Fruit fly (Drosophila melanogaster) whole organism, wandering third instar larva: ENCODE measurements around the gene CG34117.
A peak's percentile ranks its signal among the peaks of the same experiment; 100 is the strongest.

ENCODE experiments used
- Abd-B ChIP-seq: fragments of >200 bp; optimal IDR thresholded peaks from 2 replicates; lab custom pipeline; 2017; ENCODE audit warnings: missing biosample characterization, missing genetic modification characterization
- CG32264 ChIP-seq: fragments of 200-800 bp; sonication (Bioruptor generic); optimal IDR thresholded peaks from 2 replicates; lab custom pipeline; 2016; ENCODE audit warnings: missing biosample characterization, missing genetic modification characterization
- CG9705 ChIP-seq: fragments of 200-800 bp; sonication (Bioruptor generic); optimal IDR thresholded peaks from 2 replicates; lab custom pipeline; 2018; ENCODE audit warnings: missing biosample characterization, mild to moderate bottlenecking, missing genetic modification characterization
- CrebA ChIP-seq: fragments of 200-800 bp; sonication (Bioruptor generic); optimal IDR thresholded peaks from 2 replicates; lab custom pipeline; 2016; ENCODE audit warnings: missing biosample characterization, mild to moderate bottlenecking, missing genetic modification characterization, borderline replicate concordance
- Dfd ChIP-seq: fragments of >200 bp; optimal IDR thresholded peaks from 2 replicates; lab custom pipeline; 2017; ENCODE audit warnings: missing biosample characterization, missing genetic modification characterization
- Dif ChIP-seq: fragments of 200-275, 200-300 bp; sonication (Bioruptor generic); optimal IDR thresholded peaks from 2 replicates; lab custom pipeline; 2018; ENCODE audit warnings: missing biosample characterization, missing genetic modification characterization; ENCODE audit not compliant: partially characterized antibody
- HLH106 ChIP-seq: fragments of 200-800 bp; optimal IDR thresholded peaks from 3 replicates; lab custom pipeline; 2019; ENCODE audit warnings: missing biosample characterization, mild to moderate bottlenecking, missing genetic modification characterization, moderate library complexity
- Hnf4 ChIP-seq: fragments of 200-800 bp; sonication (Bioruptor generic); optimal IDR thresholded peaks from 2 replicates; lab custom pipeline; 2016; ENCODE audit warnings: missing biosample characterization, mild to moderate bottlenecking, missing genetic modification characterization
- Hr78 ChIP-seq: fragments of >200 bp; optimal IDR thresholded peaks from 2 replicates; lab custom pipeline; 2017; ENCODE audit warnings: missing biosample characterization, missing genetic modification characterization
- Hr83 ChIP-seq: fragments of 200-300 bp; sonication (Bioruptor generic); optimal IDR thresholded peaks from 2 replicates; lab custom pipeline; 2016; ENCODE audit warnings: missing biosample characterization, mild to moderate bottlenecking, missing genetic modification characterization, moderate library complexity; ENCODE audit not compliant: poor library complexity, severe bottlenecking
- Mio ChIP-seq: sonication (Bioruptor generic); optimal IDR thresholded peaks from 2 replicates; lab custom pipeline; 2016; ENCODE audit warnings: missing biosample characterization, missing genetic modification characterization
- N ChIP-seq: fragments of >200 bp; optimal IDR thresholded peaks from 2 replicates; lab custom pipeline; 2018; ENCODE audit warnings: missing biosample characterization, missing external identifiers, missing genetic modification characterization
- Rel ChIP-seq, 2 experiments: fragments of 200-800 bp; sonication (Bioruptor generic) in 1 of 2; optimal IDR thresholded peaks; 2 replicates in 1 of 2; 3 replicates in 1 of 2; lab custom pipeline; 2016 to 2019; ENCODE audit warnings: mild to moderate bottlenecking in 2 of 2, missing biosample characterization in 2 of 2, missing genetic modification characterization in 2 of 2, moderate library complexity in 1 of 2
- Vsx2 ChIP-seq: fragments of 200-300, 225-300 bp; sonication (Bioruptor generic); optimal IDR thresholded peaks from 2 replicates; lab custom pipeline; 2018; ENCODE audit warnings: missing biosample characterization, missing genetic modification characterization; ENCODE audit not compliant: partially characterized antibody
- br ChIP-seq: fragments of 200-800 bp; sonication (Bioruptor generic); optimal IDR thresholded peaks from 2 replicates; lab custom pipeline; 2016; ENCODE audit warnings: missing biosample characterization, missing genetic modification characterization
- brk ChIP-seq: fragments of 200-800 bp; sonication (Bioruptor generic); optimal IDR thresholded peaks from 2 replicates; lab custom pipeline; 2016; ENCODE audit warnings: missing biosample characterization, mild to moderate bottlenecking, missing genetic modification characterization
- dl ChIP-seq, 2 experiments: fragments of 175-275, 200-275 bp in 1 of 2; fragments of 200-275 bp in 1 of 2; sonication (Bioruptor generic); optimal IDR thresholded peaks; lab custom pipeline; 2018; ENCODE audit warnings: mild to moderate bottlenecking in 2 of 2, missing biosample characterization in 2 of 2, missing genetic modification characterization in 2 of 2, moderate library complexity in 2 of 2; ENCODE audit not compliant: partially characterized antibody in 2 of 2, insufficient read depth in 1 of 2
- dsf ChIP-seq: sonication (Bioruptor generic); optimal IDR thresholded peaks from 2 replicates; lab custom pipeline; 2016; ENCODE audit warnings: missing biosample characterization, missing genetic modification characterization, borderline replicate concordance
- foxo ChIP-seq, 2 experiments: fragments of 200-800 bp; sonication (Bioruptor generic); optimal IDR thresholded peaks; 2 replicates in 1 of 2; 3 replicates in 1 of 2; lab custom pipeline; 2016 to 2017; ENCODE audit warnings: missing biosample characterization in 2 of 2, missing genetic modification characterization in 2 of 2
- fru ChIP-seq: fragments of 200-800 bp; sonication (Bioruptor generic); optimal IDR thresholded peaks from 3 replicates; lab custom pipeline; 2016; ENCODE audit warnings: missing biosample characterization, mild to moderate bottlenecking, missing genetic modification characterization
- h ChIP-seq: fragments of 200-800 bp; sonication (Bioruptor generic); optimal IDR thresholded peaks from 3 replicates; lab custom pipeline; 2016; ENCODE audit warnings: missing biosample characterization, mild to moderate bottlenecking, missing genetic modification characterization
- lola ChIP-seq: fragments of >200 bp; optimal IDR thresholded peaks from 2 replicates; lab custom pipeline; 2017; ENCODE audit warnings: missing biosample characterization, missing genetic modification characterization
- pan ChIP-seq: fragments of >200 bp; optimal IDR thresholded peaks from 2 replicates; lab custom pipeline; 2017
- psq ChIP-seq: fragments of 200-800 bp; sonication (Bioruptor generic); optimal IDR thresholded peaks from 3 replicates; lab custom pipeline; 2017; ENCODE audit warnings: missing biosample characterization, mild to moderate bottlenecking, missing genetic modification characterization, moderate library complexity
- rgr ChIP-seq: fragments of 200-800 bp; sonication (Bioruptor generic); optimal IDR thresholded peaks from 3 replicates; lab custom pipeline; 2016; ENCODE audit warnings: missing biosample characterization, mild to moderate bottlenecking, missing genetic modification characterization
- sage ChIP-seq: fragments of 200-800 bp; sonication (Bioruptor generic); optimal IDR thresholded peaks from 2 replicates; lab custom pipeline; 2016; ENCODE audit warnings: missing biosample characterization, mild to moderate bottlenecking, missing genetic modification characterization
- tai ChIP-seq: sonication (Bioruptor generic); optimal IDR thresholded peaks from 2 replicates; lab custom pipeline; 2016; ENCODE audit warnings: missing biosample characterization, missing genetic modification characterization
- usp ChIP-seq: fragments of >200 bp; optimal IDR thresholded peaks from 2 replicates; lab custom pipeline; 2017; ENCODE audit warnings: missing biosample characterization, missing genetic modification characterization
- woc ChIP-seq: sonication (Bioruptor generic); optimal IDR thresholded peaks from 2 replicates; lab custom pipeline; 2016; ENCODE audit warnings: missing biosample characterization, mild to moderate bottlenecking, missing genetic modification characterization

Gene CG34117

DNA sequence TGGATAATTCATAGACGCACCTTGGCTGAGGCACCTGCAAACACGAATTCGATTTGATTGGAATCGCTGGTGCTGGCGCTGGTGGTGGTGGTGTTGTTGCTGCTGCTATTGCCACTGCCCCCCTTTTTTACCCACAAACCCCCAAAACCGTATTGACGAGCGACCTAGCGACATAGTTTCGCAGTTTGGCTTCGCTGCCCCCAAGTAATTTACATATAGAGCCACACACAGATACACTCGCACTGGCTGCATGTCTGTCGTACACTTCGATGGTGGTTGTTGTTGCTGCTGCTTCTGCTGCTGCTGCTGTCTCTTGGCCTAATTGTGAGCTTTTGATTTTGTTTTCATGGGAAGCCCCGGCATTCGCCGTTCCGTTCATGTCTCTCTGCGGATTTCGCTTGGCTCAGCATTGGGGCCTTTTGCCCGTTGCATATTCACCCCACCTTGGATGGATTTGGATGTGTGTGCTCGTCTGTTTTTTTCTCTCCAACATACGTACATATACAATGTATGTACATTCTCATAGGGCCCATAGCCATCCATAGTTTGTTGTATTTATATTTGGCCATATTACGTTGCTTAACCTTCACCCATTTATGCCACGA lies 24.3 kb upstream of the CG34117 start:
- TF ChIP-seq dsf (GFP tag; lab: Kevin White, UChicago) = no peak
- no peak for TF ChIP-seq Rel (GFP tag; optimal IDR thresholded peaks at IDR 0.05; lab: Kevin White, UChicago)
- TF ChIP-seq Rel (tag; optimal IDR thresholded peaks at IDR 0.05; lab: Kevin White, UChicago) = peak; percentile 31
- TF ChIP-seq lola = no peak
- no peak for TF ChIP-seq HLH106 (tag; lab: Kevin White, UChicago)

DNA sequence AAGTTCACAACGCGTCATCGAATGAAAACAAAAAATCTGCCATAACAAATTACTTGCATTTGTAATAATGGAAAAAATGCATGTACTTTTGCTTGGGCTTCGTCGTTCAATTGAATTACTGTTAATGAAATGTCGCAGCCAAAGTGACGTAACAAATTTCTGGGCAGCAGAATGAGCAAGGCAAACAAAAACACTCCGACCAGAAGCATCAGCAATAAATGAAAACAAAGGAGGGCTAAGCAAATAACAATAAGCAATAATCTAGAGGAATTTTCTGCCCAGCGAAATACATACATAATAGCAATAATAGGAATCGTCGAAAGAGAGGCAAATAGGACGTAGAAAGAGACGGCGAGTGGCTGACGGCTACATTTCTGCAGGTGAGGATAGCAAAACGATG lies 22.5 kb upstream of the CG34117 start:
- TF ChIP-seq Dfd = no peak
- TF ChIP-seq usp (GFP tag; lab: Kevin White, UChicago) = no peak
- TF ChIP-seq brk = no peak
- TF ChIP-seq tai (GFP tag; lab: Kevin White, UChicago) = no peak
- no peak for TF ChIP-seq woc (GFP tag; lab: Kevin White, UChicago)
- no peak for TF ChIP-seq CG32264 (GFP tag; lab: Kevin White, UChicago)
- TF ChIP-seq fru = no peak
- no peak for TF ChIP-seq dsf (GFP tag; lab: Kevin White, UChicago)
- no peak for TF ChIP-seq br
- no peak for TF ChIP-seq pan (lab: Kevin White, UChicago)
- no peak for TF ChIP-seq Mio (GFP tag; lab: Kevin White, UChicago)
- TF ChIP-seq Rel (GFP tag; optimal IDR thresholded peaks at IDR 0.05; lab: Kevin White, UChicago) = no peak
- TF ChIP-seq Rel (tag; optimal IDR thresholded peaks at IDR 0.05; lab: Kevin White, UChicago) = no peak
- no peak for TF ChIP-seq Hnf4 (GFP tag; lab: Kevin White, UChicago)
- TF ChIP-seq Hr78 (GFP tag; lab: Kevin White, UChicago) = no peak
- TF ChIP-seq Vsx2 (GFP tag; lab: Kevin White, UChicago) = no peak
- TF ChIP-seq sage = no peak
- no peak for TF ChIP-seq Dif (GFP tag; lab: Kevin White, UChicago)
- no peak for TF ChIP-seq Abd-B (GFP tag; lab: Kevin White, UChicago)

DNA sequence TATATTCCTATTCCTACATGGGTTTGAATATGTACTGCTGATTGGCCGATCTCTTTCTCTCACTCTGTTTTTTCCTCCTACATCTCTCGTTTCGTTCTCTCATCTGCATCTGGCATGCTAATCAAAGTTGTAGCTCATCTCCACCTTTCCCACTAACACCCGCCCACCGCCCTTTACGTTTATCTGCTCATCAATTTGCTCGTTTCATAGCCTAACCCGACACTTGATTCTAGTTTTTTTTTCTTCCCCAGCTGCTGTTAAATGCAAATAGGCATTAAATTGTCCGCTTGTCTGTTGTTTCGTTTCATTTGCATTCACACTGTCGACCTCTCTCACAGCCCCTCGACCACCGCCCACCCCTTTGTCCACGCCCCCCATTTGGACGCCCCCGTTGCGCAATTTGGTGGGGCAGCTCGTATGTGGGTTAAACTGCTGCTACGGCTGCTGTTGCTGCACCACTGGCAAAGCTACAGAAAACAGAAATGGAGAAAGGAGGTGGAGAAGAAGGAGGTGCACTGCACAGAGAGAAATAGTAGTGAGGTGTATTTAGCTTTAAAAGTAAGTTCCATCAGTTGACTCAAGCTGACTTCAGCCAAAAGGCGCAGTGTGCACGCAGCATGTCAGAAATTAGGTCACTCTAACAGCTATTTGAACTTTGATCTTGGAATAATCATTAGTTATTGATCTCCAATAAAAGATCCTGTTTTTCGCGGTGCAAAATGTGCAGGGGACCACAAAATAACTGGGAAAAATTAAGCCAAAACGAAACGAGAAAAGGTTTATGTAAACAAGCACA lies 20.8 kb upstream of the CG34117 start:
- TF ChIP-seq foxo (GFP tag; optimal IDR thresholded peaks at IDR 0.05; lab: Kevin White, UChicago) (peak in 1 of 2 experiments; percentile 19), Dfd (no peak), psq (GFP tag; lab: Kevin White, UChicago) (peak; percentile 2)

DNA sequence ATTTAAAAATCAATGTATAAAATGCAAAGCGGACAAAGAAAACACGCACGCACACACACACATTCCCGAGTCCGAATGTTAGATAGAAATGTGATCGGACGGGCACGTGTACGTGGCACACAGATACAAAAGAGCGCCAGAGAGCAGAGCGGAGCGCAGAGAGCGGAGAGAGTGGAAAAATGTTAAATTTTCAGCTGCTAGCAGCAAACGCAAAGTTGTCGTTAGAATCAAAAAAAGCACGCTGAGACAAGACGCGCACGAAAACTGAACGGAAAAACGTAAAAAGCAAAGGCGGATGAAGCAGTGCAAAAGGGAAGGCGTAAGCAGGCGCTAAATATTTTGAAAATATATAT lies 19.4 kb upstream of the CG34117 start:
- TF ChIP-seq CG9705 (GFP tag; lab: Kevin White, UChicago) (no peak), CrebA (GFP tag; lab: Kevin White, UChicago) (peak; percentile 81), Hr83 (GFP tag; lab: Kevin White, UChicago) (peak; percentile 66), N (GFP tag; lab: Kevin White, UChicago) (no peak), CG32264 (GFP tag; lab: Kevin White, UChicago) (peak; percentile 11), Dif (GFP tag; lab: Kevin White, UChicago) (peak; percentile 99), rgr (peak; percentile 45), h (peak; percentile 51), dl (GFP tag; optimal IDR thresholded peaks at IDR 0.05; lab: Kevin White, UChicago; ENCODE audit: insufficient read depth in 1 of 2, partially characterized antibody in 2 of 2) (peak; percentile 95 to 98), br (no peak), psq (GFP tag; lab: Kevin White, UChicago) (peak; percentile 58), Rel (GFP tag; optimal IDR thresholded peaks at IDR 0.05; lab: Kevin White, UChicago) (peak; percentile 63), Rel (tag; optimal IDR thresholded peaks at IDR 0.05; lab: Kevin White, UChicago) (no peak), sage (peak; percentile 59), Vsx2 (GFP tag; lab: Kevin White, UChicago) (peak; percentile 93)
